Fruit fly (Drosophila melanogaster) whole organism, embryonic: Measurements from ENCODE around the gene eEF1alpha2.
A peak's percentile ranks its signal among the peaks of the same experiment; 100 is the strongest.

Experiments used
- Adf1 ChIP-seq: fragments of 200-800 bp; sonication (Bioruptor generic); IDR thresholded peaks from 2 replicates; pipeline ENCODE4 v1.3.6; 2022; ENCODE audit warnings: missing biosample characterization, missing genetic modification characterization
- Atf-2 ChIP-seq: fragments of 200-800 bp; sonication (Bioruptor generic); optimal IDR thresholded peaks from 2 replicates; lab custom pipeline; 2016; ENCODE audit warnings: missing biosample characterization, missing genetic modification characterization
- CG10959 ChIP-seq: fragments of 200-800 bp; sonication (Bioruptor generic); IDR thresholded peaks from 2 replicates; pipeline ENCODE4 v1.3.6; 2022; ENCODE audit warnings: missing biosample characterization, missing genetic modification characterization
- CG12391 ChIP-seq: fragments of 200-800 bp; sonication (Bioruptor generic); optimal IDR thresholded peaks from 3 replicates; lab custom pipeline; 2018; ENCODE audit warnings: missing biosample characterization, mild to moderate bottlenecking, missing genetic modification characterization, moderate library complexity
- CG16813 ChIP-seq: fragments of 200-800 bp; sonication (Bioruptor generic); IDR thresholded peaks from 3 replicates; pipeline ENCODE4 v1.3.6; 2022; ENCODE audit warnings: missing biosample characterization, missing genetic modification characterization; ENCODE audit not compliant: partially characterized antibody
- CG17385 ChIP-seq: fragments of 200-800 bp; sonication (Bioruptor generic); optimal IDR thresholded peaks from 3 replicates; lab custom pipeline; 2018; ENCODE audit warnings: missing biosample characterization, mild to moderate bottlenecking, missing genetic modification characterization
- CG17802 ChIP-seq: fragments of 200-800 bp; sonication (Bioruptor generic); optimal IDR thresholded peaks from 2 replicates; lab custom pipeline; 2018; ENCODE audit warnings: missing biosample characterization, mild to moderate bottlenecking, missing genetic modification characterization, moderate library complexity
- CG1832 ChIP-seq: fragments of 200-800 bp; sonication (Bioruptor generic); optimal IDR thresholded peaks from 2 replicates; lab custom pipeline; 2017; ENCODE audit warnings: missing biosample characterization, mild to moderate bottlenecking, missing genetic modification characterization, inconsistent platforms
- CG30020 ChIP-seq: fragments of 200-800 bp; optimal IDR thresholded peaks from 2 replicates; lab custom pipeline; 2019; ENCODE audit warnings: missing biosample characterization, mild to moderate bottlenecking, missing genetic modification characterization, moderate library complexity
- CG3065 ChIP-seq: fragments of 200-800 bp; sonication (Bioruptor generic); optimal IDR thresholded peaks from 2 replicates; lab custom pipeline; 2016; ENCODE audit warnings: missing biosample characterization, missing genetic modification characterization
- CG3163 ChIP-seq: fragments of 200-800 bp; sonication (Bioruptor generic); optimal IDR thresholded peaks from 3 replicates; lab custom pipeline; 2016; ENCODE audit warnings: missing biosample characterization, missing genetic modification characterization
- CG6689 ChIP-seq: fragments of 200-800 bp; sonication (Bioruptor generic); IDR thresholded peaks from 2 replicates; pipeline ENCODE4 v1.3.6; 2022; ENCODE audit warnings: missing biosample characterization, missing genetic modification characterization
- CG8944 ChIP-seq: fragments of 200-800 bp; sonication (Bioruptor generic); optimal IDR thresholded peaks from 3 replicates; lab custom pipeline; 2016; ENCODE audit warnings: missing biosample characterization, missing genetic modification characterization
- CG9797 ChIP-seq: fragments of 200-800 bp; sonication (Bioruptor generic); optimal IDR thresholded peaks from 3 replicates; lab custom pipeline; 2018; ENCODE audit warnings: missing biosample characterization, mild to moderate bottlenecking, missing genetic modification characterization
- Chrac-16 ChIP-seq: fragments of 200-800 bp; sonication (Bioruptor generic); optimal IDR thresholded peaks from 3 replicates; lab custom pipeline; 2016; ENCODE audit warnings: missing biosample characterization, missing genetic modification characterization
- CoRest ChIP-seq: fragments of 200-800 bp; sonication (Bioruptor generic); optimal IDR thresholded peaks from 3 replicates; lab custom pipeline; 2018; ENCODE audit warnings: missing biosample characterization, mild to moderate bottlenecking, missing genetic modification characterization, moderate library complexity
- Dbx ChIP-seq: fragments of 200-800 bp; sonication (Bioruptor generic); IDR thresholded peaks from 3 replicates; pipeline ENCODE4 v1.3.6; 2022; ENCODE audit warnings: missing biosample characterization, missing genetic modification characterization
- E2f2 ChIP-seq: fragments of 200-800 bp; sonication (Bioruptor generic); IDR thresholded peaks from 2 replicates; pipeline ENCODE4 v1.3.6; 2022; ENCODE audit warnings: missing biosample characterization, missing genetic modification characterization
- Elba2 ChIP-seq: fragments of 200-800 bp; sonication (Bioruptor generic); optimal IDR thresholded peaks from 3 replicates; lab custom pipeline; 2016; ENCODE audit warnings: missing biosample characterization, missing genetic modification characterization
- Fer3 ChIP-seq: fragments of 200-800 bp; sonication (Bioruptor generic); optimal IDR thresholded peaks from 2 replicates; lab custom pipeline; 2018; ENCODE audit warnings: missing biosample characterization, mild to moderate bottlenecking, missing genetic modification characterization, moderate library complexity
- Hr78 ChIP-seq, 2 experiments: fragments of 200-800 bp in 1 of 2; fragments of >200 bp in 1 of 2; sonication (Bioruptor generic) in 1 of 2; optimal IDR thresholded peaks; 2 replicates each; lab custom pipeline; 2017 to 2019; ENCODE audit warnings: missing biosample characterization in 2 of 2, missing genetic modification characterization in 2 of 2, mild to moderate bottlenecking in 1 of 2, moderate library complexity in 1 of 2
- Kr ChIP-seq: fragments of 200-800 bp; sonication (Bioruptor generic); optimal IDR thresholded peaks from 2 replicates; lab custom pipeline; 2017; ENCODE audit warnings: missing biosample characterization, mild to moderate bottlenecking, missing genetic modification characterization
- Max ChIP-seq: fragments of 200-800 bp; sonication (Bioruptor generic); optimal IDR thresholded peaks from 2 replicates; lab custom pipeline; 2016; ENCODE audit warnings: missing biosample characterization, mild to moderate bottlenecking, missing genetic modification characterization
- Neu2 ChIP-seq: fragments of 200-800 bp; sonication (Bioruptor generic); optimal IDR thresholded peaks from 3 replicates; lab custom pipeline; 2016; ENCODE audit warnings: missing biosample characterization, missing genetic modification characterization, borderline replicate concordance
- Oaz ChIP-seq: fragments of 200-800 bp; sonication (Bioruptor generic); IDR thresholded peaks from 2 replicates; pipeline ENCODE4 v1.3.6; 2022; ENCODE audit warnings: missing biosample characterization, missing genetic modification characterization
- Opbp ChIP-seq: fragments of 200-800 bp; sonication (Bioruptor generic); IDR thresholded peaks from 3 replicates; pipeline ENCODE4 v1.3.6; 2022; ENCODE audit warnings: missing biosample characterization, missing genetic modification characterization; ENCODE audit not compliant: partially characterized antibody
- Side ChIP-seq: fragments of 200-800 bp; sonication (Bioruptor generic); optimal IDR thresholded peaks from 2 replicates; lab custom pipeline; 2016; ENCODE audit warnings: missing biosample characterization, missing genetic modification characterization
- Spps ChIP-seq: fragments of 200-800 bp; sonication (Bioruptor generic); optimal IDR thresholded peaks from 2 replicates; lab custom pipeline; 2018; ENCODE audit warnings: missing biosample characterization, mild to moderate bottlenecking, missing genetic modification characterization
- bsh ChIP-seq, 2 experiments: fragments of 200-800 bp; sonication (Bioruptor generic); optimal IDR thresholded peaks; 2 replicates each; lab custom pipeline; 2017 to 2018; ENCODE audit warnings: mild to moderate bottlenecking in 2 of 2, missing biosample characterization in 2 of 2, missing genetic modification characterization in 2 of 2, moderate library complexity in 1 of 2
- cad ChIP-seq: fragments of >200 bp; optimal IDR thresholded peaks from 2 replicates; lab custom pipeline; 2017; ENCODE audit warnings: missing biosample characterization, missing genetic modification characterization
- fd3F ChIP-seq: fragments of 200-800 bp; sonication (Bioruptor generic); optimal IDR thresholded peaks from 2 replicates; lab custom pipeline; 2018; ENCODE audit warnings: missing biosample characterization, mild to moderate bottlenecking, missing genetic modification characterization, moderate library complexity
- ftz-f1 ChIP-seq: fragments of 200-800 bp; sonication (Bioruptor generic); optimal IDR thresholded peaks from 2 replicates; lab custom pipeline; 2016; ENCODE audit warnings: missing biosample characterization, missing genetic modification characterization
- gem ChIP-seq: fragments of 200-800 bp; sonication (Bioruptor generic); optimal IDR thresholded peaks from 2 replicates; lab custom pipeline; 2019; ENCODE audit warnings: missing biosample characterization, mild to moderate bottlenecking, missing genetic modification characterization, moderate library complexity
- gfzf ChIP-seq: fragments of 200-800 bp; sonication (Bioruptor generic); optimal IDR thresholded peaks from 2 replicates; lab custom pipeline; 2016; ENCODE audit warnings: missing biosample characterization, mild to moderate bottlenecking, missing genetic modification characterization, moderate library complexity
- lab ChIP-seq: fragments of 200-800 bp; sonication (Bioruptor generic); optimal IDR thresholded peaks from 3 replicates; lab custom pipeline; 2017; ENCODE audit warnings: missing biosample characterization, missing genetic modification characterization, mild to moderate bottlenecking, moderate library complexity, missing genetic modification reagents
- lbe ChIP-seq: fragments of 200-800 bp; sonication (Bioruptor generic); optimal IDR thresholded peaks from 2 replicates; lab custom pipeline; 2016; ENCODE audit warnings: missing biosample characterization, mild to moderate bottlenecking, missing genetic modification characterization
- lmd ChIP-seq: fragments of 200-800 bp; sonication (Bioruptor generic); IDR thresholded peaks from 2 replicates; pipeline ENCODE4 v1.3.6; 2022; ENCODE audit warnings: missing biosample characterization, missing genetic modification characterization
- lola ChIP-seq, 3 experiments: fragments of >200 bp in 2 of 3; fragments of 200-800 bp in 1 of 3; sonication (Bioruptor generic) in 1 of 3; optimal IDR thresholded peaks; 2 replicates each; lab custom pipeline; 2017 to 2019; ENCODE audit warnings: missing biosample characterization in 3 of 3, missing genetic modification characterization in 3 of 3, mild to moderate bottlenecking in 1 of 3, moderate library complexity in 1 of 3
- luna ChIP-seq: fragments of 200-800 bp; sonication (Bioruptor generic); optimal IDR thresholded peaks from 2 replicates; lab custom pipeline; 2016; ENCODE audit warnings: missing biosample characterization, missing genetic modification characterization
- pan ChIP-seq, 4 experiments: fragments of >200 bp in 3 of 4; fragments of 200-800 bp in 1 of 4; sonication (Bioruptor generic) in 1 of 4; optimal IDR thresholded peaks in 3 of 4; IDR thresholded peaks in 1 of 4; 2 replicates each; pipeline versions ENCODE4 v1.3.6 to Lab custom; 2017 to 2022; ENCODE audit warnings: missing biosample characterization in 2 of 4, missing genetic modification characterization in 2 of 4, mixed read lengths in 1 of 4
- prd ChIP-seq, 3 experiments: fragments of >200 bp in 2 of 3; fragments of 200-800 bp in 1 of 3; sonication (Bioruptor generic) in 1 of 3; optimal IDR thresholded peaks in 2 of 3; IDR thresholded peaks in 1 of 3; 2 replicates in 2 of 3; 3 replicates in 1 of 3; pipeline versions ENCODE4 v1.3.6 to Lab custom; 2017 to 2022; ENCODE audit warnings: missing biosample characterization in 1 of 3, missing genetic modification characterization in 1 of 3
- pros ChIP-seq: fragments of 200-800 bp; sonication (Bioruptor generic); optimal IDR thresholded peaks from 3 replicates; lab custom pipeline; 2019; ENCODE audit warnings: missing biosample characterization, mild to moderate bottlenecking, missing genetic modification characterization, moderate library complexity
- row ChIP-seq: fragments of 200-800 bp; sonication (Bioruptor generic); IDR thresholded peaks from 3 replicates; pipeline ENCODE4 v1.3.6; 2022; ENCODE audit warnings: missing biosample characterization, missing genetic modification characterization
- sima ChIP-seq: fragments of 200-800 bp; sonication (Bioruptor generic); optimal IDR thresholded peaks from 2 replicates; lab custom pipeline; 2016; ENCODE audit warnings: missing biosample characterization, missing genetic modification characterization
- sisA ChIP-seq: fragments of 200-800 bp; sonication (Bioruptor generic); IDR thresholded peaks from 2 replicates; pipeline ENCODE4 v1.3.6; 2022; ENCODE audit warnings: missing biosample characterization, missing genetic modification characterization
- sr ChIP-seq: fragments of 200-800 bp; sonication (Bioruptor generic); IDR thresholded peaks from 3 replicates; pipeline ENCODE4 v1.3.6; 2022; ENCODE audit warnings: missing biosample characterization, missing genetic modification characterization
- ssp ChIP-seq: fragments of 200-800 bp; sonication (Bioruptor generic); IDR thresholded peaks from 2 replicates; pipeline ENCODE4 v1.3.6; 2022; ENCODE audit warnings: missing biosample characterization, missing genetic modification characterization
- ttk ChIP-seq: fragments of 200-800 bp; sonication (Bioruptor generic); IDR thresholded peaks from 2 replicates; pipeline ENCODE4 v2.1.2; 2022; ENCODE audit warnings: missing biosample characterization, missing genetic modification characterization
- z ChIP-seq: fragments of 200-800 bp; sonication (Bioruptor generic); IDR thresholded peaks from 3 replicates; pipeline ENCODE4 v1.3.6; 2022; ENCODE audit warnings: missing biosample characterization, missing genetic modification characterization

eEF1alpha2 gene

dm6 chr3R:31738060-31738619 lies at the start of gene eEF1alpha2 (continued):
- TF ChIP-seq Elba2 (GFP tag; lab: Kevin White, UChicago) (peak; percentile 53), row (GFP tag; lab: Robert Waterston, UW) (peak; percentile 58; the same call in 2 of the 3 replicates), ssp (GFP tag; lab: Robert Waterston, UW) (peak; percentile 33; the same call in 1 of the 2 replicates), CG17802 (tag; lab: Kevin White, UChicago) (peak; percentile 95), lola (GFP tag; optimal IDR thresholded peaks at IDR 0.05; lab: Kevin White, UChicago) (peak in 1 of 3 experiments; percentile 10), ftz-f1 (GFP tag; lab: Kevin White, UChicago) (no peak), Dbx (GFP tag; lab: Robert Waterston, UW) (no peak), sisA (no peak), Neu2 (GFP tag; lab: Kevin White, UChicago) (no peak), E2f2 (GFP tag; lab: Robert Waterston, UW) (no peak), Spps (tag; lab: Kevin White, UChicago) (no peak), gem (no peak), luna (no peak), Adf1 (no peak), lmd (GFP tag; lab: Robert Waterston, UW) (no peak), fd3F (GFP tag; lab: Kevin White, UChicago) (no peak), CG9797 (GFP tag; lab: Kevin White, UChicago) (no peak), bsh (GFP tag; optimal IDR thresholded peaks at IDR 0.05; lab: Kevin White, UChicago) (no peak), CG17385 (GFP tag; lab: Kevin White, UChicago) (no peak), CG3163 (GFP tag; lab: Kevin White, UChicago) (no peak), CG3065 (GFP tag; lab: Kevin White, UChicago) (no peak), lbe (GFP tag; lab: Kevin White, UChicago) (no peak), CG12391 (tag; lab: Kevin White, UChicago) (no peak), CG1832 (no peak), pros (no peak), CG10959 (GFP tag; lab: Robert Waterston, UW) (no peak), CoRest (tag; lab: Kevin White, UChicago) (no peak), Hr78 (GFP tag; optimal IDR thresholded peaks at IDR 0.05; lab: Kevin White, UChicago) (no peak), CG8944 (no peak), sima (GFP tag; lab: Kevin White, UChicago) (no peak), CG6689 (GFP tag; lab: Robert Waterston, UW) (peak; percentile 23; the same call in 1 of the 2 replicates), Max (peak; percentile 2), Atf-2 (no peak), Opbp (GFP tag; lab: Robert Waterston, UW) (no peak), gfzf (GFP tag; lab: Kevin White, UChicago) (peak; percentile 3), Chrac-16 (GFP tag; lab: Kevin White, UChicago) (no peak), CG30020 (tag; lab: Kevin White, UChicago) (peak; percentile 55), prd (optimal IDR thresholded peaks at IDR 0.05; lab: Kevin White, UChicago) (no peak), prd (GFP tag; IDR thresholded peaks at IDR 0.05; lab: Robert Waterston, UW) (peak; percentile 21; the same call in 1 of the 3 replicates), Oaz (GFP tag; lab: Robert Waterston, UW) (no peak), ttk (GFP tag; lab: Robert Waterston, UW) (no peak), Fer3 (tag; lab: Kevin White, UChicago) (no peak), Side (GFP tag; lab: Kevin White, UChicago) (no peak), z (no peak), CG16813 (GFP tag; lab: Robert Waterston, UW) (0 out of 3 replicates have a peak, but pooled peaks have one; percentile 22), pan (optimal IDR thresholded peaks at IDR 0.05; lab: Kevin White, UChicago) (no peak), pan (GFP tag; optimal IDR thresholded peaks at IDR 0.05 in 1 of 2, IDR thresholded peaks at IDR 0.05 in 1 of 2) (no peak), cad (GFP tag; lab: Kevin White, UChicago) (no peak), sr (no peak), Kr (GFP tag; lab: Kevin White, UChicago) (no peak), lab (GFP tag; lab: Kevin White, UChicago) (no peak)
